Worm (Caenorhabditis elegans) whole organism, L4/young adult: ENCODE data around the gene cks-1.

ENCODE experiments used
- W03F9.2 ChIP-seq: fragments of 150-350 bp; optimal IDR thresholded peaks from 2 replicates; lab custom pipeline; 2014; ENCODE audit warnings: missing biosample characterization, missing genetic modification characterization
- dao-5 ChIP-seq: sonication (generic microtip); optimal IDR thresholded peaks from 2 replicates; lab custom pipeline; 2016; ENCODE audit warnings: missing genotype, missing genetic modification characterization, moderate library complexity, missing compliant biosample characterization
- him-1 ChIP-seq: sonication (generic microtip); optimal IDR thresholded peaks from 2 replicates; lab custom pipeline; 2016; ENCODE audit warnings: missing genotype, missing genetic modification reagents, missing genetic modification characterization, missing compliant biosample characterization

DNA sequence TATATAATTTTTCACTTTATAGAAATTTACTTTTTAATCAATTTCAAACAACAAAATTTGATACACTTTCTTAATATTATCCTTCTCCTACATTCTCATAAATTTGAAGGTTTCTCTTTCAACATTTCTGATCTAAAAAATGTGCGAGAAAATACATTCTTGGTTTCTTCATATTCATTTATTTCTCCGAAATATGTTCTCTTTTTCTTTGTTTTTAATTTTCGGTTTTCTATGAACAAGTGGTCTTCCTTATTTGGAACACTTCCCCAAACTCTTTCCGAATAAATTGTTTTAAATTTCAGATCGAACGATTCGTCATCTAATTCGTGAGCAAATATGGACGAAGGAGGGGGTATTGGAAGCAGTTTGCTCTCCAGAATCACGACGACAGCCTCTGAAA lies 45.4 kb downstream of the cks-1 start, which contains the start of gene npr-22:
- TF ChIP-seq him-1 (tag; lab: Kevin White, UChicago) (no peak), W03F9.2 (no peak), dao-5 (tag; lab: Kevin White, UChicago) (no peak)
